Worm (Caenorhabditis elegans) whole organism, mixed stage, embryonic: ENCODE data around the gene B0244.7.

Experiments
- M03D4.4 ChIP-seq: sonication (generic microtip); optimal IDR thresholded peaks from 2 replicates; lab custom pipeline; 2017; ENCODE audit warnings: mild to moderate bottlenecking, missing genetic modification characterization, missing compliant biosample characterization
- blmp-1 ChIP-seq: fragments of 150-350 bp; optimal IDR thresholded peaks from 2 replicates; lab custom pipeline; 2014; ENCODE audit warnings: missing biosample characterization, missing genetic modification characterization
- ceh-39 ChIP-seq: fragments of 150-350 bp; optimal IDR thresholded peaks from 2 replicates; lab custom pipeline; 2014; ENCODE audit warnings: missing biosample characterization, missing genetic modification characterization
- ceh-43 ChIP-seq: fragments of 200-800 bp; sonication (Bioruptor generic); optimal IDR thresholded peaks from 2 replicates; lab custom pipeline; 2018; ENCODE audit warnings: mild to moderate bottlenecking, missing genetic modification characterization, moderate library complexity, missing compliant biosample characterization
- ces-1 ChIP-seq: fragments of 150-350 bp; optimal IDR thresholded peaks from 2 replicates; lab custom pipeline; 2014; ENCODE audit warnings: missing biosample characterization, missing genetic modification reagents, missing genetic modification characterization
- cnd-1 ChIP-seq: fragments of 200-800 bp; sonication (Bioruptor generic); optimal IDR thresholded peaks from 2 replicates; lab custom pipeline; 2018; ENCODE audit warnings: mild to moderate bottlenecking, missing genetic modification characterization, missing compliant biosample characterization
- elt-1 ChIP-seq: sonication (generic microtip); optimal IDR thresholded peaks from 2 replicates; lab custom pipeline; 2017; ENCODE audit warnings: missing genetic modification characterization, mild to moderate bottlenecking, missing compliant biosample characterization, antibody characterized with exemption, moderate library complexity, borderline replicate concordance; ENCODE audit not compliant: insufficient read depth
- elt-3 ChIP-seq: fragments of 150-350 bp; optimal IDR thresholded peaks from 2 replicates; lab custom pipeline; 2014; ENCODE audit warnings: missing biosample characterization, missing genetic modification characterization
- flh-1 ChIP-seq: fragments of 200-800 bp; sonication (Bioruptor generic); optimal IDR thresholded peaks from 2 replicates; lab custom pipeline; 2018; ENCODE audit warnings: mild to moderate bottlenecking, missing genetic modification characterization, moderate library complexity, missing compliant biosample characterization
- ham-2 ChIP-seq: fragments of 200-800 bp; sonication (Bioruptor generic); optimal IDR thresholded peaks from 2 replicates; lab custom pipeline; 2018; ENCODE audit warnings: mild to moderate bottlenecking, missing genetic modification characterization, missing compliant biosample characterization
- hlh-1 ChIP-seq: fragments of 150-350 bp; optimal IDR thresholded peaks from 2 replicates; lab custom pipeline; 2014; ENCODE audit warnings: missing biosample characterization, missing genetic modification reagents, missing genetic modification characterization
- lin-13 ChIP-seq: fragments of 150-350 bp; optimal IDR thresholded peaks from 2 replicates; lab custom pipeline; 2014; ENCODE audit warnings: missing biosample characterization, missing genetic modification characterization
- lin-32 ChIP-seq: fragments of 200-800 bp; sonication (Bioruptor generic); optimal IDR thresholded peaks from 2 replicates; lab custom pipeline; 2018; ENCODE audit warnings: mild to moderate bottlenecking, missing genetic modification characterization, missing compliant biosample characterization
- lsy-2 ChIP-seq: fragments of 150-350 bp; optimal IDR thresholded peaks from 2 replicates; lab custom pipeline; 2014; ENCODE audit warnings: missing biosample characterization, missing genetic modification characterization
- mab-5 ChIP-seq: fragments of 150-350 bp; optimal IDR thresholded peaks from 2 replicates; lab custom pipeline; 2014; ENCODE audit warnings: missing biosample characterization, missing genetic modification characterization
- mep-1 ChIP-seq: fragments of 150-350 bp; optimal IDR thresholded peaks from 2 replicates; lab custom pipeline; 2017; ENCODE audit warnings: missing biosample characterization, missing genetic modification reagents, missing genetic modification characterization, inconsistent platforms
- mls-2 ChIP-seq: sonication (generic microtip); optimal IDR thresholded peaks from 2 replicates; lab custom pipeline; 2016; ENCODE audit warnings: mild to moderate bottlenecking, missing genetic modification characterization, moderate library complexity, missing compliant biosample characterization
- nhr-2 ChIP-seq: fragments of 150-350 bp; optimal IDR thresholded peaks from 2 replicates; lab custom pipeline; 2014; ENCODE audit warnings: missing biosample characterization, missing genetic modification characterization
- nhr-237 ChIP-seq: fragments of 150-350 bp; optimal IDR thresholded peaks from 2 replicates; lab custom pipeline; 2014; ENCODE audit warnings: missing biosample characterization, missing genetic modification characterization
- nhr-28 ChIP-seq: fragments of 150-350 bp; optimal IDR thresholded peaks from 2 replicates; lab custom pipeline; 2014; ENCODE audit warnings: missing biosample characterization, missing genetic modification characterization
- nhr-76 ChIP-seq: sonication (generic microtip); optimal IDR thresholded peaks from 2 replicates; lab custom pipeline; 2017; ENCODE audit warnings: missing biosample characterization, missing genetic modification characterization
- pha-4 ChIP-seq: fragments of 150-350 bp; optimal IDR thresholded peaks from 2 replicates; lab custom pipeline; 2018; ENCODE audit warnings: missing biosample characterization, missing genetic modification reagents, missing genetic modification characterization
- sem-2 ChIP-seq: fragments of 200-800 bp; sonication (Bioruptor generic); optimal IDR thresholded peaks from 2 replicates; lab custom pipeline; 2018; ENCODE audit warnings: mild to moderate bottlenecking, missing genetic modification characterization, missing compliant biosample characterization
- snpc-4 ChIP-seq: fragments of 150-350 bp; optimal IDR thresholded peaks from 2 replicates; lab custom pipeline; 2014; ENCODE audit warnings: missing biosample characterization, missing genetic modification characterization
- sptf-1 ChIP-seq: sonication (generic microtip); optimal IDR thresholded peaks from 2 replicates; lab custom pipeline; 2017; ENCODE audit warnings: mild to moderate bottlenecking, missing genetic modification characterization, moderate library complexity, missing compliant biosample characterization
- tbx-8 ChIP-seq: fragments of 200-800 bp; sonication (Bioruptor generic); optimal IDR thresholded peaks from 2 replicates; lab custom pipeline; 2018; ENCODE audit warnings: mild to moderate bottlenecking, missing genetic modification characterization, moderate library complexity, missing compliant biosample characterization
- unc-120 ChIP-seq: sonication (generic microtip); optimal IDR thresholded peaks from 2 replicates; lab custom pipeline; 2017; ENCODE audit warnings: missing genetic modification characterization, missing compliant biosample characterization; ENCODE audit not compliant: poor library complexity, severe bottlenecking
- unc-39 ChIP-seq: fragments of 150-350 bp; optimal IDR thresholded peaks from 2 replicates; lab custom pipeline; 2014; ENCODE audit warnings: missing biosample characterization, missing genetic modification characterization
- unc-62 ChIP-seq: fragments of 150-350 bp; optimal IDR thresholded peaks from 2 replicates; lab custom pipeline; 2014; ENCODE audit warnings: missing biosample characterization, missing genetic modification reagents, missing genetic modification characterization
- zip-8 ChIP-seq: fragments of 150-350 bp; optimal IDR thresholded peaks from 2 replicates; lab custom pipeline; 2014; ENCODE audit warnings: missing biosample characterization, missing genetic modification characterization
- ztf-11 ChIP-seq: fragments of 150-350 bp; optimal IDR thresholded peaks from 2 replicates; lab custom pipeline; 2014; ENCODE audit warnings: missing biosample characterization, missing genetic modification characterization

B0244.7 gene

DNA sequence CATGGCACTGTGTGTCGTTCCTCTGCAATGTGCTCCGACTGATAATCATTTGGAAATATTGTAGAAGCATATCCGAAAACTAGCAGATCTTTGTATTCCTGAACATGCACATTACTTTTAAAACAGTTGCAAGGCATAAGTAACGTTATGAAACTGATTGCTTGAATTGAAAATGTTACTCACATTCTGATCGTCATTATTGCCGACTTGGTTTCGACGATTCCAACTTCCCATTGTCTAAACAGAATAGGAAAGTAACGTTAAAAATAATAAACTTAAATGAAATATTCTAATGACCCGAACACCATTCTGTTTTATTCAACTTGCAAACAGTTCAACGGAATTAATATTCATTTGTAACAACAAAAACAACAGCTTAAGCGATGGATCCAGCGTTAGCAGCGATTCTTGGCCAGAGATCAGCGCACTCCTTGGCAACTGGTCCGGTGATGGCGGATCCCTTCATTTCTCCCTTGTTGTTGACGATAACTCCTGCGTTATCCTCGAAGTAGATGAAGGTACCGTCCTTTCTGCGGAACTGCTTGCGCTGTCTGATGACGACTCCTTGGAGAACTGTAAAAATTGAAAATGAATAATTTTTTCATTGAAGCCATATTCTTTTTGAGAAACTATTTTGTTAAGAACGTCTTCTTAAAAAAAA, 25.9 kb upstream of the B0244.7 start, which contains the start of gene swp-1:
swp-1 (minus strand) TSS at position 298 of the 661 bp plus-strand sequence.
- no peak for TF ChIP-seq lin-32
- no peak for TF ChIP-seq mep-1
- no peak for TF ChIP-seq sem-2 (GFP tag; lab: Kevin White, UChicago)
- TF ChIP-seq ces-1 (GFP tag; lab: Kevin White, UChicago), result no peak
- TF ChIP-seq ztf-11 (tag; lab: Kevin White, UChicago), result no peak
- TF ChIP-seq pha-4, result no peak
- TF ChIP-seq ham-2 (GFP tag; lab: Kevin White, UChicago), result no peak
- no peak for TF ChIP-seq snpc-4
- no peak for TF ChIP-seq cnd-1 (tag; lab: Kevin White, UChicago)
- TF ChIP-seq unc-120 (tag; lab: Kevin White, UChicago), result no peak
- TF ChIP-seq unc-62 (GFP tag; lab: Kevin White, UChicago), result no peak
- no peak for TF ChIP-seq M03D4.4
- no peak for TF ChIP-seq ceh-39
- no peak for TF ChIP-seq unc-39 (tag; lab: Kevin White, UChicago)
- no peak for TF ChIP-seq mls-2
- TF ChIP-seq nhr-76 (tag; lab: Kevin White, UChicago), result no peak
- TF ChIP-seq mab-5, result no peak
- TF ChIP-seq nhr-28, result no peak
- TF ChIP-seq, all 35 proteins: peak for 0

DNA sequence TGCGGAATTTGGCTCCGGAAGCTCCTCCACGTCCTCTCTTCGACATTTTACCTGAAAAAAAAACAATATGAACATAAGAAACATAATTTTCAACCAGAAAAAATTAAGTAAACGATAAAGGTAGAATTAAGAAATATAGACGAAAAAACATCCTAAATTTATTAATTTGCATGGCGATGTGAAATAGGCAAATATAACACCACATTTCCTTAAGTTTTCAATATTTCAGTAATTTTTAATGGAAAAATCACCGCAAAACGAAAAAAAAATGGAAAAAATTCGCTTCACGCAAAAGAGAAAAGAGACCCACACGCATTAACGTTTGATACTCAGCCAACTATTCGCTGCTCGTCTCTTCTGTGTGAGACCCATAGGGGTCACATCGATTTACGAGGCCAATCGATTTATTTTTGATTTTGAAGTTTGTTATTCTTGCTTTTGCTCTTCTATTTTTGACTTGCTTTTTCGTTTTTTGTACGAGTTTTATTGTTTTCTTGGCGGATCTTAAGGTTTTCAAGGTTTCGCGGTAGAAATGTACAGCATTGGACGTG, 25.1 kb upstream of the B0244.7 start, which contains the start of gene rpl-23:
rpl-23 (minus strand) TSS at position 51 of the 551 bp plus-strand sequence.
- peak; percentile 97 for TF ChIP-seq ceh-39
- peak; percentile 89 for TF ChIP-seq lsy-2
- TF ChIP-seq cnd-1 (tag; lab: Kevin White, UChicago), result no peak
- no peak for TF ChIP-seq tbx-8 (GFP tag; lab: Kevin White, UChicago)
- TF ChIP-seq nhr-237 (tag; lab: Kevin White, UChicago), result peak; percentile 94
- no peak for TF ChIP-seq lin-32
- TF ChIP-seq pha-4, result peak; percentile 93
- no peak for TF ChIP-seq ceh-43 (GFP tag; lab: Kevin White, UChicago)
- TF ChIP-seq sptf-1, result peak; percentile 62
- TF ChIP-seq mls-2, result peak; percentile 33
- no peak for TF ChIP-seq elt-1
- TF ChIP-seq nhr-2 (tag; lab: Kevin White, UChicago), result no peak
- TF ChIP-seq unc-120 (tag; lab: Kevin White, UChicago), result peak; percentile 92
- peak; percentile 92 for TF ChIP-seq lin-13
- TF ChIP-seq mep-1, result peak; percentile 98
- no peak for TF ChIP-seq sem-2 (GFP tag; lab: Kevin White, UChicago)
- TF ChIP-seq nhr-76 (tag; lab: Kevin White, UChicago), result no peak
- peak; percentile 90 for TF ChIP-seq hlh-1 (tag; lab: Kevin White, UChicago)
- peak; percentile 90 for TF ChIP-seq ces-1 (GFP tag; lab: Kevin White, UChicago)
- TF ChIP-seq elt-3, result peak; percentile 12
- peak; percentile 66 for TF ChIP-seq unc-62 (GFP tag; lab: Kevin White, UChicago)
- no peak for TF ChIP-seq flh-1 (GFP tag; lab: Kevin White, UChicago)
- no peak for TF ChIP-seq ham-2 (GFP tag; lab: Kevin White, UChicago)
- peak; percentile 37 for TF ChIP-seq ztf-11 (tag; lab: Kevin White, UChicago)
- TF ChIP-seq mab-5, result peak; percentile 85

DNA sequence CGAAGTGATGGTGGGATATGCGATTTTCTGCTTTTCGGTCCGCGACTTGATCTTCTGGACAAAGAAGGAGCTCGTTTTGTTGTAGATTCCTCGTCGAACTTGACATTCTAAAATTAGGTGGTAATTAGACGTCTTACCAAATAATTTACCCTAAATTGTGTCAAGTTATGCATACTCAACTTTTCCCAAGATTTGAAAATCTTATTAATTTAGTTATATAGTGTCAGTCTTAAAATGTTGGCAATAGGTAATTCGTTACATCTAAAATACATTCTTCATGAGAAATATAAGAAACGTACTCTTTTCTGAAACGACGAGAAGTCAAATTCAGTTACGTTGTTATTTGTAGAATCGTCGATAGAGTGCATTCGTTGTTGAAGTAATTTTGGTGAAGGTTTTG, 23.8 kb upstream of the B0244.7 start:
- TF ChIP-seq lin-13 (no peak), blmp-1 (no peak), nhr-237 (tag; lab: Kevin White, UChicago) (no peak), nhr-2 (tag; lab: Kevin White, UChicago) (no peak), unc-62 (GFP tag; lab: Kevin White, UChicago) (no peak), cnd-1 (tag; lab: Kevin White, UChicago) (no peak), ztf-11 (tag; lab: Kevin White, UChicago) (no peak), mep-1 (no peak), tbx-8 (GFP tag; lab: Kevin White, UChicago) (no peak), zip-8 (no peak), nhr-28 (no peak), lin-32 (no peak), nhr-76 (tag; lab: Kevin White, UChicago) (no peak), ham-2 (GFP tag; lab: Kevin White, UChicago) (no peak), sptf-1 (no peak), ceh-43 (GFP tag; lab: Kevin White, UChicago) (no peak)

DNA sequence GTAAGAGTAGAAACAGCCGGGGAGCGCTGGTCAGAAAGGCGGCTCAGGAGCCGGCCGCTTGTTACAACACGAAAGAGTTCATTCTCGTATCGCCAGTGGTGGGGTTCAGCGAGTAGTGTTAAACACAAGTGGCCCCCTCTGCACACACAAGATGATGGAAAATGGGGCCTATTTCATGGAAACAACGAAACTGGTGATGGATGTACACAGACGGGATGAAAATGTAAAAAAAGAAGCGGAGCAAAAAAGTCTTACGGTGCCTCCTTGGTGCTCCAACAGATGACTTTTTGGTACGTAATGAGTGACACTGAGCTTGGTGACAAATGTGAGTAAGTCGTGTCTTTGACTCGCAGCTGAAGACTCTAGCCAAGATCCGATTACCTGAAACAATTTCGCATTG, 23.3 kb upstream of the B0244.7 start:
- TF ChIP-seq pha-4, result no peak
- peak; percentile 22 for TF ChIP-seq hlh-1 (tag; lab: Kevin White, UChicago)
- no peak for TF ChIP-seq mep-1
- TF ChIP-seq unc-120 (tag; lab: Kevin White, UChicago), result peak; percentile 31
